Worm (Caenorhabditis elegans): Measurements from ENCODE around the gene W09D6.5.

DNA sequence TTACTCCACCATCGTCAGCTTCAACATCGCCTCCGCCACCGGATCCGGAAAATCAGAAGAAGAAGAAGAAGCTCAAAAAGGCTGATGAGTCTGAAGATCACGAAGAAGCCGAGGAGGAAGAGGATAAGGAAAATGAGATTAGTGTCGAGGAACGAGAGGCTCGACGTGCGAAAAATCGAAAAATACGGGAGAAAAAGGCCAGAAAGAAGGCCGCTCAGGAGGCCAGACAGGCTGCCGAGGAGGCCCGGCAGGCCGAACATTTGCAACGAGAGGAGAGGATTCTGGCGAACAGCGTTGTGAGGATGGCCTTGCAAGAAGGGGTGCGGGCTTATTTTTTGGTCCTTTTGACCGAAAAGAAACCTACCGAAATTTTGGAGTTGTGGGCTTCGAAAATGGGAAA, 43.1 kb upstream of the W09D6.5 start:
- TF ChIP-seq unc-86 (tag; optimal IDR thresholded peaks at IDR 0.05) = no peak
- TF ChIP-seq ceh-2 (tag; optimal IDR thresholded peaks at IDR 0.05) = no peak
- no peak for TF ChIP-seq ahr-1 (tag; optimal IDR thresholded peaks at IDR 0.05)
- TF ChIP-seq ceh-9 (tag; optimal IDR thresholded peaks at IDR 0.05) = no peak
- TF ChIP-seq mec-3 (tag; optimal IDR thresholded peaks at IDR 0.05; ENCODE audit: borderline replicate concordance) = no peak
- no peak for TF ChIP-seq pha-4 (tag; optimal IDR thresholded peaks at IDR 0.05)
- TF ChIP-seq hlh-30 (tag; optimal IDR thresholded peaks at IDR 0.05; ENCODE audit: insufficient read depth) = no peak
- no peak for TF ChIP-seq hlh-13 (GFP tag; optimal IDR thresholded peaks at IDR 0.05)
